Worm (Caenorhabditis elegans): ENCODE measurements around the gene chil-27.

DNA sequence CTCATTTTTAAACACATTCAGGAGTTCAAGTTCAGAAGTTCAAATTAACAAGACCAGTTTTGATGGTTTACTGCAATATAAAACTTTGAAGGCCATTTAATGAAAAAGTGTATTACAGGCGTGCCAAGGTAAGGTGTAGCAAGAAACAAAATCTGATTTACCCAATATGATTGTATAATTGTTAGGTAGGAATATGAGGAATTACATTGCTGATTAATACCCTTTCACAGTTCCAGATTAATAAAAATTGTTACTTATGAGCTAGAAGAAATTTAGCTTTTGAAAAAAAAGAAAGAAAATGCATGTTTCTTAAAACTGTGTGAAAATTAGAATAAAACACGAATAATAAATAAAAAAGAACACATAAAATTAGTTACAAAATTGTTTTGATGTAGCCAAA is 44.1 kb upstream of the chil-27 start, which contains the start of gene kin-15:
- TF ChIP-seq nhr-237 (tag; optimal IDR thresholded peaks at IDR 0.05) (no peak), nhr-11 (tag; optimal IDR thresholded peaks at IDR 0.05) (no peak), lin-39 (tag; optimal IDR thresholded peaks at IDR 0.05) (no peak)
